Fruit fly (Drosophila melanogaster): ENCODE results near the gene fon.

The fon gene

DNA sequence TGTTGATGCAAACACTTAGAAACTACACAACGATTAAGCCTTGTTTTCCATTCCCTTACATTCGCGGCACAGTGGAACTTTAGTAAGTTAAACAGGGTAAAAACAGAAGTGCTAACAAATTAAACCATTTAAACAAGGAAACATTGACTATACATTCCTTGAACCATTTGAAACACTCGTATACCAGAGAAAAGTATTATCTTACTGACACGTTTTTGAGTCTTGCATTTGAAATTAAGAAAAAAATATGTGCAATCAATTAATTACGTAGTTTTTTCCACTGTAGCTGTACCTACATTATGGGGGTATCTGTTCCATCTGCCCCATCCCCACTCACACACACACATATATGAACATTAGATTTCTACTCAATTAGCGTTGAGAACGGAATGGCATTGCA, 47.3 kb upstream of the fon start (continued):
- TF ChIP-seq Ravus (GFP tag; IDR thresholded peaks at IDR 0.05): no peak
- no peak for TF ChIP-seq lov (optimal IDR thresholded peaks at IDR 0.05)
- TF ChIP-seq lov (GFP tag; IDR thresholded peaks at IDR 0.05): no peak
- TF ChIP-seq CG2678 (tag; optimal IDR thresholded peaks at IDR 0.05): peak; percentile 50
- peak; percentile 27 for TF ChIP-seq Hmr (GFP tag; optimal IDR thresholded peaks at IDR 0.05)
- TF ChIP-seq lab (GFP tag; optimal IDR thresholded peaks at IDR 0.05): peak; percentile 46
- no peak for TF ChIP-seq chn (GFP tag; optimal IDR thresholded peaks at IDR 0.05)
- TF ChIP-seq sug (tag; optimal IDR thresholded peaks at IDR 0.05): peak; percentile 11
- peak; percentile 10 for TF ChIP-seq CG11504 (tag; optimal IDR thresholded peaks at IDR 0.05)
- TF ChIP-seq Sox100B (GFP tag; optimal IDR thresholded peaks at IDR 0.05): peak; percentile 4
- no peak for TF ChIP-seq cad (GFP tag; optimal IDR thresholded peaks at IDR 0.05)
- TF ChIP-seq Med (GFP tag): peak; percentile 72
- peak; percentile 38 for TF ChIP-seq Fer1 (GFP tag; optimal IDR thresholded peaks at IDR 0.05)
- TF ChIP-seq Blimp-1 (GFP tag; optimal IDR thresholded peaks at IDR 0.05): peak; percentile 14
- peak; percentile 17 for TF ChIP-seq cwo (GFP tag; optimal IDR thresholded peaks at IDR 0.05)
- TF ChIP-seq CG10543 (GFP tag; optimal IDR thresholded peaks at IDR 0.05): peak; percentile 34
- TF ChIP-seq Fer2 (tag; optimal IDR thresholded peaks at IDR 0.05): no peak
- TF ChIP-seq salm (tag; optimal IDR thresholded peaks at IDR 0.05): no peak
- no peak for TF ChIP-seq CG13894 (tag; optimal IDR thresholded peaks at IDR 0.05)
- no peak for TF ChIP-seq Trl (optimal IDR thresholded peaks at IDR 0.05)
- no peak for TF ChIP-seq Trl (GFP tag; optimal IDR thresholded peaks at IDR 0.05)
- TF ChIP-seq gcm (GFP tag; optimal IDR thresholded peaks at IDR 0.05): peak; percentile 70
- TF ChIP-seq CG2712 (tag; optimal IDR thresholded peaks at IDR 0.05): peak; percentile 39
- no peak for TF ChIP-seq CG1832 (GFP tag; optimal IDR thresholded peaks at IDR 0.05)
- TF ChIP-seq Meics (GFP tag; optimal IDR thresholded peaks at IDR 0.05): peak; percentile 10
- peak; percentile 25 for TF ChIP-seq nerfin-1 (tag; optimal IDR thresholded peaks at IDR 0.05)
- peak; percentile 16 for TF ChIP-seq dmrt11E (tag; optimal IDR thresholded peaks at IDR 0.05)
- TF ChIP-seq CG12744 (GFP tag; optimal IDR thresholded peaks at IDR 0.05): no peak
- TF ChIP-seq unpg (GFP tag; optimal IDR thresholded peaks at IDR 0.05): peak; percentile 40
- no peak for TF ChIP-seq Dref (GFP tag; IDR thresholded peaks at IDR 0.05)
- TF ChIP-seq CG18262 (tag; optimal IDR thresholded peaks at IDR 0.05): peak; percentile 5
- TF ChIP-seq NfI (GFP tag; optimal IDR thresholded peaks at IDR 0.05): peak; percentile 7
- no peak for TF ChIP-seq exex (tag; optimal IDR thresholded peaks at IDR 0.05)
- TF ChIP-seq gem (tag; optimal IDR thresholded peaks at IDR 0.05): peak; percentile 53
- peak; percentile 75 for TF ChIP-seq row (GFP tag; IDR thresholded peaks at IDR 0.05)
- TF ChIP-seq CG12659 (GFP tag; optimal IDR thresholded peaks at IDR 0.05): peak; percentile 6
- no peak for TF ChIP-seq D (optimal IDR thresholded peaks at IDR 0.05)
- peak; percentile 14 for TF ChIP-seq D (GFP tag; optimal IDR thresholded peaks at IDR 0.05)
- TF ChIP-seq bsh (GFP tag; optimal IDR thresholded peaks at IDR 0.05): peak in 1 of 2 experiments; percentile 33
- peak; percentile 13; the same call in 1 of the 2 replicates for TF ChIP-seq vvl (GFP tag; IDR thresholded peaks at IDR 0.05)
- peak; percentile 25 for TF ChIP-seq CG12391 (tag; optimal IDR thresholded peaks at IDR 0.05)
- peak; percentile 12 for TF ChIP-seq CG15269 (tag; optimal IDR thresholded peaks at IDR 0.05)
- peak; percentile 4 for TF ChIP-seq CG30403 (GFP tag; optimal IDR thresholded peaks at IDR 0.05)
- TF ChIP-seq bab2 (GFP tag; optimal IDR thresholded peaks at IDR 0.05): no peak
- peak; percentile 0 for TF ChIP-seq ERR (GFP tag; optimal IDR thresholded peaks at IDR 0.05)
- TF ChIP-seq Fer3 (tag; optimal IDR thresholded peaks at IDR 0.05): peak; percentile 8
- no peak for TF ChIP-seq zf30C (GFP tag; optimal IDR thresholded peaks at IDR 0.05)
- TF ChIP-seq CG3281 (GFP tag; optimal IDR thresholded peaks at IDR 0.05): peak; percentile 23
